Fruit fly (Drosophila melanogaster) whole organism, prepupa: ENCODE results near the gene Pten.

Experiments used
- Blimp-1 ChIP-seq: fragments of 200-800 bp; sonication (Bioruptor generic); optimal IDR thresholded peaks from 3 replicates; lab custom pipeline; 2017; ENCODE audit warnings: missing biosample characterization, missing genetic modification characterization, mild to moderate bottlenecking, moderate library complexity, missing genetic modification reagents
- CG10631 ChIP-seq: fragments of 200-800 bp; sonication (Bioruptor generic); optimal IDR thresholded peaks from 2 replicates; lab custom pipeline; 2016; ENCODE audit warnings: missing biosample characterization, missing genetic modification characterization
- CG10669 ChIP-seq: fragments of 200-800 bp; sonication (Bioruptor generic); optimal IDR thresholded peaks from 3 replicates; lab custom pipeline; 2018; ENCODE audit warnings: missing biosample characterization, mild to moderate bottlenecking, missing genetic modification characterization, moderate library complexity
- CG11294 ChIP-seq: fragments of 200-800 bp; sonication (Bioruptor generic); IDR thresholded peaks from 2 replicates; pipeline ENCODE4 v1.3.6; 2022; ENCODE audit warnings: missing biosample characterization, missing genetic modification characterization
- CG11762 ChIP-seq: fragments of 200-800 bp; sonication (Bioruptor generic); optimal IDR thresholded peaks from 3 replicates; lab custom pipeline; 2016; ENCODE audit warnings: missing biosample characterization, missing genetic modification characterization; ENCODE audit not compliant: insufficient read depth
- CG11902 ChIP-seq: fragments of 200-800 bp; sonication (Bioruptor generic); optimal IDR thresholded peaks from 3 replicates; lab custom pipeline; 2016; ENCODE audit warnings: missing biosample characterization, missing genetic modification characterization
- CG1621 ChIP-seq: fragments of 200-800 bp; sonication (Bioruptor generic); optimal IDR thresholded peaks from 3 replicates; lab custom pipeline; 2018; ENCODE audit warnings: missing biosample characterization, mild to moderate bottlenecking, missing genetic modification characterization
- CG3032 ChIP-seq: fragments of 200-800 bp; optimal IDR thresholded peaks from 2 replicates; lab custom pipeline; 2019; ENCODE audit warnings: missing biosample characterization, mild to moderate bottlenecking, missing genetic modification characterization, moderate library complexity
- CG31627 ChIP-seq: fragments of 200-800 bp; sonication (Bioruptor generic); optimal IDR thresholded peaks from 3 replicates; lab custom pipeline; 2016; ENCODE audit warnings: missing biosample characterization, missing genetic modification characterization
- CG34406 ChIP-seq: fragments of 200-800 bp; sonication (Bioruptor generic); optimal IDR thresholded peaks from 3 replicates; lab custom pipeline; 2016; ENCODE audit warnings: missing biosample characterization, missing genetic modification characterization
- CG3919 ChIP-seq: fragments of 200-800 bp; sonication (Bioruptor generic); optimal IDR thresholded peaks from 3 replicates; lab custom pipeline; 2016; ENCODE audit warnings: missing biosample characterization, missing genetic modification characterization
- CG6163 ChIP-seq: fragments of 200-800 bp; sonication (Bioruptor generic); IDR thresholded peaks from 3 replicates; pipeline ENCODE4 v1.3.6; 2022; ENCODE audit warnings: missing biosample characterization, missing genetic modification characterization
- CG6276 ChIP-seq: fragments of 200-800 bp; sonication (Bioruptor generic); optimal IDR thresholded peaks from 2 replicates; lab custom pipeline; 2017; ENCODE audit warnings: missing biosample characterization, mild to moderate bottlenecking, missing genetic modification characterization
- CG6792 ChIP-seq: fragments of 200-800 bp; sonication (Bioruptor generic); optimal IDR thresholded peaks from 3 replicates; lab custom pipeline; 2016; ENCODE audit warnings: missing biosample characterization, missing genetic modification characterization
- CG6808 ChIP-seq: fragments of 200-800 bp; sonication (Bioruptor generic); optimal IDR thresholded peaks from 3 replicates; lab custom pipeline; 2017; ENCODE audit warnings: missing biosample characterization, missing genetic modification characterization, mild to moderate bottlenecking, moderate library complexity, missing genetic modification reagents
- CG7368 ChIP-seq: fragments of 200-800 bp; sonication (Bioruptor generic); optimal IDR thresholded peaks from 3 replicates; lab custom pipeline; 2016; ENCODE audit warnings: missing biosample characterization, missing genetic modification characterization
- CG8119 ChIP-seq: fragments of 200-800 bp; sonication (Bioruptor generic); IDR thresholded peaks from 3 replicates; pipeline ENCODE4 v1.3.6; 2022; ENCODE audit warnings: missing biosample characterization, missing genetic modification characterization
- CG8319 ChIP-seq: fragments of 200-800 bp; sonication (Bioruptor generic); optimal IDR thresholded peaks from 3 replicates; lab custom pipeline; 2016; ENCODE audit warnings: missing biosample characterization, missing genetic modification characterization
- Eip78C ChIP-seq: fragments of 200-800 bp; sonication (Bioruptor generic); peaks from one replicate; lab custom pipeline; 2016; ENCODE audit warnings: missing biosample characterization, missing genetic modification characterization
- Eip93F ChIP-seq: fragments of 200-800 bp; sonication (Bioruptor generic); optimal IDR thresholded peaks from 2 replicates; lab custom pipeline; 2016; ENCODE audit warnings: missing biosample characterization, mild to moderate bottlenecking, missing genetic modification characterization
- Ets21C ChIP-seq: fragments of 200-800 bp; sonication (Bioruptor generic); optimal IDR thresholded peaks from 3 replicates; lab custom pipeline; 2016; ENCODE audit warnings: missing biosample characterization, missing genetic modification characterization
- Gug ChIP-seq: fragments of 200-800 bp; sonication (Bioruptor generic); IDR thresholded peaks from 2 replicates; pipeline ENCODE4 v1.3.6; 2022; ENCODE audit warnings: missing biosample characterization, missing genetic modification characterization
- Hr38 ChIP-seq: sonication (Bioruptor generic); optimal IDR thresholded peaks from 2 replicates; lab custom pipeline; 2016; ENCODE audit warnings: missing biosample characterization, missing genetic modification characterization
- Hr39 ChIP-seq: fragments of 200-800 bp; sonication (Bioruptor generic); optimal IDR thresholded peaks from 2 replicates; lab custom pipeline; 2016; ENCODE audit warnings: missing biosample characterization, missing genetic modification characterization
- Hr4 ChIP-seq: fragments of 200-800 bp; sonication (Bioruptor generic); optimal IDR thresholded peaks from 3 replicates; lab custom pipeline; 2016; ENCODE audit warnings: missing biosample characterization, missing genetic modification characterization
- Met ChIP-seq: fragments of 200-800 bp; sonication (Bioruptor generic); optimal IDR thresholded peaks from 3 replicates; lab custom pipeline; 2016; ENCODE audit warnings: missing biosample characterization, missing genetic modification characterization
- OdsH ChIP-seq: fragments of 200-800 bp; sonication (Bioruptor generic); optimal IDR thresholded peaks from 3 replicates; lab custom pipeline; 2016; ENCODE audit warnings: missing biosample characterization, missing genetic modification characterization
- Sox102F ChIP-seq: fragments of 200-800 bp; sonication (Bioruptor generic); optimal IDR thresholded peaks from 2 replicates; lab custom pipeline; 2016; ENCODE audit warnings: missing biosample characterization, mild to moderate bottlenecking, missing genetic modification characterization
- Sox14 ChIP-seq: fragments of 200-800 bp; sonication (Bioruptor generic); optimal IDR thresholded peaks from 3 replicates; lab custom pipeline; 2016; ENCODE audit warnings: missing biosample characterization, missing genetic modification characterization
- Sox15 ChIP-seq: fragments of 200-800 bp; sonication (Bioruptor generic); optimal IDR thresholded peaks from 3 replicates; lab custom pipeline; 2016; ENCODE audit warnings: missing biosample characterization, missing genetic modification characterization
- achi ChIP-seq: fragments of 200-800 bp; sonication (Bioruptor generic); optimal IDR thresholded peaks from 3 replicates; lab custom pipeline; 2016; ENCODE audit warnings: missing biosample characterization, missing genetic modification characterization
- acj6 ChIP-seq: fragments of 200-800 bp; sonication (Bioruptor generic); optimal IDR thresholded peaks from 3 replicates; lab custom pipeline; 2016; ENCODE audit warnings: missing biosample characterization, missing genetic modification characterization
- cyc ChIP-seq: fragments of 200-800 bp; sonication (Bioruptor generic); optimal IDR thresholded peaks from 3 replicates; lab custom pipeline; 2016; ENCODE audit warnings: missing biosample characterization, missing genetic modification characterization
- dac ChIP-seq: fragments of 200-800 bp; sonication (Bioruptor generic); optimal IDR thresholded peaks from 2 replicates; lab custom pipeline; 2017; ENCODE audit warnings: missing biosample characterization, mild to moderate bottlenecking, missing genetic modification characterization
- dsx ChIP-seq: fragments of 200-800 bp; optimal IDR thresholded peaks from 3 replicates; lab custom pipeline; 2019; ENCODE audit warnings: missing biosample characterization, mild to moderate bottlenecking, missing genetic modification characterization, moderate library complexity; ENCODE audit not compliant: poor library complexity, severe bottlenecking
- eg ChIP-seq: fragments of 200-800 bp; sonication (Bioruptor generic); IDR thresholded peaks from 3 replicates; pipeline ENCODE4 v1.3.6; 2022; ENCODE audit warnings: missing biosample characterization, missing genetic modification characterization
- esn ChIP-seq: fragments of 200-800 bp; sonication (Bioruptor generic); optimal IDR thresholded peaks from 2 replicates; lab custom pipeline; 2016; ENCODE audit warnings: missing biosample characterization, mild to moderate bottlenecking, missing genetic modification characterization, moderate library complexity
- fd59A ChIP-seq: fragments of 200-800 bp; sonication (Bioruptor generic); optimal IDR thresholded peaks from 2 replicates; lab custom pipeline; 2017; ENCODE audit warnings: missing biosample characterization, mild to moderate bottlenecking, missing genetic modification characterization, missing genetic modification reagents
- fd85E ChIP-seq: fragments of 200-800 bp; sonication (Bioruptor generic); optimal IDR thresholded peaks from 3 replicates; lab custom pipeline; 2016; ENCODE audit warnings: missing biosample characterization, missing genetic modification characterization
- fkh ChIP-seq: fragments of 200-800 bp; sonication (Bioruptor generic); optimal IDR thresholded peaks from 3 replicates; lab custom pipeline; 2017; ENCODE audit warnings: missing biosample characterization, mild to moderate bottlenecking, missing genetic modification characterization, moderate library complexity
- lz ChIP-seq: fragments of 200-800 bp; sonication (Bioruptor generic); optimal IDR thresholded peaks from 3 replicates; lab custom pipeline; 2016; ENCODE audit warnings: missing biosample characterization, missing genetic modification characterization
- net ChIP-seq: fragments of 200-800 bp; sonication (Bioruptor generic); optimal IDR thresholded peaks from 3 replicates; lab custom pipeline; 2016; ENCODE audit warnings: missing biosample characterization, missing genetic modification characterization
- pdm3 ChIP-seq: fragments of 200-800 bp; sonication (Bioruptor generic); optimal IDR thresholded peaks from 3 replicates; lab custom pipeline; 2016; ENCODE audit warnings: missing biosample characterization, missing genetic modification characterization
- salr ChIP-seq, 2 experiments: fragments of 200-800 bp; sonication (Bioruptor generic); optimal IDR thresholded peaks; 3 replicates each; lab custom pipeline; 2016 to 2018; ENCODE audit warnings: missing biosample characterization in 2 of 2, missing genetic modification characterization in 2 of 2, mild to moderate bottlenecking in 1 of 2
- svp ChIP-seq: fragments of 200-800 bp; sonication (Bioruptor generic); peaks from one replicate; lab custom pipeline; 2016; ENCODE audit warnings: missing biosample characterization, missing genetic modification characterization
- topi ChIP-seq: fragments of 200-800 bp; sonication (Bioruptor generic); optimal IDR thresholded peaks from 3 replicates; lab custom pipeline; 2016; ENCODE audit warnings: missing biosample characterization, missing genetic modification characterization
- vri ChIP-seq: fragments of 200-800 bp; sonication (Bioruptor generic); optimal IDR thresholded peaks from 3 replicates; lab custom pipeline; 2016; ENCODE audit warnings: missing biosample characterization, mild to moderate bottlenecking, missing genetic modification characterization

Gene Pten

DNA sequence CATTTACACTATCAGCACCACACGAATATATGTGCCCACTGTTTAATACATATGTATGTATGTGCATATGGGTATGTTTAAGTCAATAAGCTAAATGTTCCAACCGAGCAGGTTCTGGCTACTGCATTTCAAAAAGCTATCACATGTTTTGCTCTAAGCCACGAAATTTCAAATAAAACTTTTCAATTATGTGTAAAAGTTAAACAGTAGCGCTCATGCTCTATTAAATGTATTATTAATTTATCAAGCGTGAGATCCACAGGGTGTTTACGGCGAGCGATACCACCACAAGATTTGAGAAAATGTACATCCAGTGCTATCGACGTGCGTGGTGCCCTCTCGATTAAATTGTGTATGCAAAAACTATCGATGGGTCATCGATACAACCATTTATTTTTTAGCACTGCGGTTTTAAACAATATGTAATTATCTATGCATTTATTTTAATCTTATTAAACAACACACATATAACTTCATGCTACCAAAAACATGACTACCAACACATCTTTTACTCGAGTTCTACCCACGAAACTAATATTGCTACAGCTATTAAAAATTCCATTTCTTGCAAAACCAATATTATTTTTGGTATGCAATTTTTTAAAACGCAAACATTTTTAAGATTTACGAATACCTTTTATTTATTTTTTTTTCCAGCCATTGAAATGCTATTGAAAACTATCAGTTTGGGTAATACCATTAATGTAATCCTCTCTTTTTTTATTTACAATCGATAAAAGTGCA, at the start of gene Pten (continued):
- TF ChIP-seq CG10669 (GFP tag; lab: Kevin White, UChicago) (no peak), acj6 (GFP tag; lab: Kevin White, UChicago) (peak; percentile 50), net (GFP tag; lab: Kevin White, UChicago) (no peak), Ets21C (GFP tag; lab: Kevin White, UChicago) (peak; percentile 42), eg (GFP tag; lab: Robert Waterston, UW) (no peak), svp (GFP tag; lab: Kevin White, UChicago) (no peak), fkh (GFP tag; lab: Kevin White, UChicago) (peak; percentile 86), esn (GFP tag; lab: Kevin White, UChicago) (peak; percentile 67), CG6276 (GFP tag; lab: Kevin White, UChicago) (no peak)

DNA sequence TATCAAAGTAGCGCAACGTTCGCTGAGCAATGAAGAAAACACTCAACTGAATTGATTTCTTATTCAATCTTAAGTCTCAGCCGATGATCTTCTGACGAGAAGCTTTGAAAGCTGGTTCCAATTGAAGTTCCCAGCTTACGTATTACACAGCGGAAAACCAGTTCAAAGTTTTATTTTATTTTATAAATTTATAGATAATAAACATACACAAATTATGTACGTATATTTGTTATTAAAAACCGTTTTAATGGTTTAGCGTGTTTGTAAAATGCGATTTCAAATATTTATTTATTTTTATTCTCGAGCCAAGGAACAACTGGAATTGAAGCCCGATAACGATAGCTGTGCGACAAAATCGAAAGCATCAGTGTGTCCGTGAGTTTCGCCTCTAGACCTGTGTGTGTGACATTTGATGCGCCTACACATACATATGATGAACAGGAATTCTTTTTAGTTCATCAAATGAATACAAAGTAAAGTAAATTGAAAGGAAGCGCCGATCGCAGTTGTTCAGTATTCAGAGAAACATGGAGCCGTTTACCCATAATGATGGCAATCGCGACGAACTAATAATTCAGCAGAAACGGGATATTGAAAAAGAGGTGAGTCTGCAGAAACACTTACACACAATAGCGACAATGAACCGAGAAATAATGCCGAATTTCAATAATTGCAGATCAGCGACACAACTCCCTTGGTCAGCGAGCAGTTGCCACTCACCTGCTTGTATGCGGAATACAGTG, 45.8 kb upstream of the Pten start, which contains the start of the genes CG5390 and CG4968:
CG5390 (minus strand) TSS at position 77 of the 743 bp plus-strand sequence.
CG4968 (plus strand) TSS at position 405 of the 743 bp plus-strand sequence.
- TF ChIP-seq Eip93F (peak; percentile 89), eg (GFP tag; lab: Robert Waterston, UW) (no peak; the same call in 2 of the 3 replicates), CG3032 (peak; percentile 74), fd59A (GFP tag; lab: Kevin White, UChicago) (no peak), CG11762 (GFP tag; lab: Kevin White, UChicago) (peak; percentile 36), Hr39 (GFP tag; lab: Kevin White, UChicago) (no peak), salr (GFP tag; optimal IDR thresholded peaks at IDR 0.05; lab: Kevin White, UChicago) (peak; percentile 7 to 53), Met (peak; percentile 76), dsx (GFP tag; lab: Kevin White, UChicago) (peak; percentile 94), CG10631 (GFP tag; lab: Kevin White, UChicago) (peak; percentile 80), CG6808 (GFP tag; lab: Kevin White, UChicago) (peak; percentile 65), CG11902 (peak; percentile 31), acj6 (GFP tag; lab: Kevin White, UChicago) (peak; percentile 74), cyc (GFP tag; lab: Kevin White, UChicago) (peak; percentile 55), achi (peak; percentile 78), Hr4 (peak; percentile 74), Eip78C (GFP tag; lab: Kevin White, UChicago) (peak; percentile 90), vri (peak; percentile 70), CG8319 (GFP tag; lab: Kevin White, UChicago) (no peak), CG6163 (GFP tag; lab: Robert Waterston, UW) (peak; percentile 79; the same call in 2 of the 3 replicates), Gug (peak; percentile 63), esn (GFP tag; lab: Kevin White, UChicago) (peak; percentile 77), CG34406 (GFP tag; lab: Kevin White, UChicago) (peak; percentile 70), Sox102F (peak; percentile 75), fd85E (no peak), Ets21C (GFP tag; lab: Kevin White, UChicago) (peak; percentile 22), CG7368 (GFP tag; lab: Kevin White, UChicago) (no peak), Sox15 (peak; percentile 16), CG3919 (GFP tag; lab: Kevin White, UChicago) (no peak), CG11294 (GFP tag; lab: Robert Waterston, UW) (no peak; the same call in 1 of the 2 replicates), Blimp-1 (GFP tag; lab: Kevin White, UChicago) (peak; percentile 56), CG6792 (GFP tag; lab: Kevin White, UChicago) (peak; percentile 74), lz (GFP tag; lab: Kevin White, UChicago) (peak; percentile 61), pdm3 (no peak), Hr38 (no peak), CG8119 (GFP tag; lab: Robert Waterston, UW) (peak; percentile 74; the same call in 2 of the 3 replicates), CG1621 (no peak), Sox14 (GFP tag; lab: Kevin White, UChicago) (peak; percentile 62), topi (GFP tag; lab: Kevin White, UChicago) (peak; percentile 66), CG31627 (GFP tag; lab: Kevin White, UChicago) (peak; percentile 51), dac (peak; percentile 59), OdsH (GFP tag; lab: Kevin White, UChicago) (peak; percentile 77)
